Fruit fly (Drosophila melanogaster) whole organism, embryonic: Measurements from ENCODE around the gene RpS30.

ENCODE experiments used
- Asciz ChIP-seq: fragments of 200-800 bp; sonication (Bioruptor generic); optimal IDR thresholded peaks from 2 replicates; lab custom pipeline; 2017; ENCODE audit warnings: missing biosample characterization, mild to moderate bottlenecking, missing genetic modification characterization, missing genetic modification reagents
- BEAF-32 ChIP-seq: fragments of 200-800 bp; sonication (Bioruptor generic); optimal IDR thresholded peaks from 3 replicates; lab custom pipeline; 2017; ENCODE audit warnings: missing biosample characterization, missing genetic modification characterization, mild to moderate bottlenecking, moderate library complexity, missing genetic modification reagents
- Bteb2 ChIP-seq: fragments of 200-800 bp; sonication (Bioruptor generic); optimal IDR thresholded peaks from 2 replicates; lab custom pipeline; 2016; ENCODE audit warnings: missing biosample characterization, missing genetic modification characterization
- CG10147 ChIP-seq: fragments of 200-800 bp; sonication (Bioruptor generic); optimal IDR thresholded peaks from 2 replicates; lab custom pipeline; 2019; ENCODE audit warnings: missing biosample characterization, mild to moderate bottlenecking, missing genetic modification characterization, moderate library complexity
- CG10959 ChIP-seq: fragments of 200-800 bp; sonication (Bioruptor generic); IDR thresholded peaks from 2 replicates; pipeline ENCODE4 v1.3.6; 2022; ENCODE audit warnings: missing biosample characterization, missing genetic modification characterization
- CG11398 ChIP-seq: fragments of 200-800 bp; sonication (Bioruptor generic); optimal IDR thresholded peaks from 2 replicates; lab custom pipeline; 2016; ENCODE audit warnings: missing biosample characterization, missing genetic modification characterization
- CG11723 ChIP-seq: fragments of 200-800 bp; sonication (Bioruptor generic); optimal IDR thresholded peaks from 2 replicates; lab custom pipeline; 2017; ENCODE audit warnings: missing biosample characterization, mild to moderate bottlenecking, missing genetic modification characterization
- CG12071 ChIP-seq: fragments of 200-800 bp; sonication (Bioruptor generic); optimal IDR thresholded peaks from 3 replicates; lab custom pipeline; 2018; ENCODE audit warnings: missing biosample characterization, mild to moderate bottlenecking, missing genetic modification characterization
- CG13424 ChIP-seq: fragments of 200-800 bp; sonication (Bioruptor generic); optimal IDR thresholded peaks from 2 replicates; lab custom pipeline; 2019; ENCODE audit warnings: missing biosample characterization, mild to moderate bottlenecking, missing genetic modification characterization, moderate library complexity
- CG13775 ChIP-seq: fragments of 200-800 bp; sonication (Bioruptor generic); optimal IDR thresholded peaks from 3 replicates; lab custom pipeline; 2017; ENCODE audit warnings: missing biosample characterization, mild to moderate bottlenecking, missing genetic modification characterization
- CG1647 ChIP-seq: fragments of 200-800 bp; sonication (Bioruptor generic); optimal IDR thresholded peaks from 3 replicates; lab custom pipeline; 2016; ENCODE audit warnings: missing biosample characterization, missing genetic modification characterization
- CG16863 ChIP-seq: fragments of 200-800 bp; sonication (Bioruptor generic); optimal IDR thresholded peaks from 3 replicates; lab custom pipeline; 2016; ENCODE audit warnings: missing biosample characterization, missing genetic modification characterization
- CG18011 ChIP-seq: fragments of 200-800 bp; sonication (Bioruptor generic); optimal IDR thresholded peaks from 2 replicates; lab custom pipeline; 2017; ENCODE audit warnings: missing biosample characterization, missing genetic modification characterization, mild to moderate bottlenecking, moderate library complexity, missing genotype
- CG18619 ChIP-seq: fragments of 200-800 bp; sonication (Bioruptor generic); optimal IDR thresholded peaks from 3 replicates; lab custom pipeline; 2017; ENCODE audit warnings: missing biosample characterization, mild to moderate bottlenecking, missing genetic modification characterization
- CG2202 ChIP-seq: fragments of 200-800 bp; sonication (Bioruptor generic); optimal IDR thresholded peaks from 2 replicates; lab custom pipeline; 2018; ENCODE audit warnings: missing biosample characterization, mild to moderate bottlenecking, missing genetic modification characterization
- CG31224 ChIP-seq: fragments of 200-800 bp; sonication (Bioruptor generic); IDR thresholded peaks from 2 replicates; pipeline ENCODE4 v1.3.6; 2022; ENCODE audit warnings: missing biosample characterization, missing genetic modification characterization
- CG32767 ChIP-seq: fragments of 200-800 bp; sonication (Bioruptor generic); IDR thresholded peaks from 2 replicates; pipeline ENCODE4 v1.3.6; 2022; ENCODE audit warnings: missing biosample characterization, missing genetic modification characterization
- CG34376 ChIP-seq: fragments of 200-800 bp; sonication (Bioruptor generic); optimal IDR thresholded peaks from 2 replicates; lab custom pipeline; 2018; ENCODE audit warnings: missing biosample characterization, mild to moderate bottlenecking, missing genetic modification characterization
- CG3838 ChIP-seq: fragments of 200-800 bp; sonication (Bioruptor generic); optimal IDR thresholded peaks from 3 replicates; lab custom pipeline; 2016; ENCODE audit warnings: missing biosample characterization, missing genetic modification characterization
- CG4328 ChIP-seq: fragments of 200-800 bp; sonication (Bioruptor generic); optimal IDR thresholded peaks from 3 replicates; lab custom pipeline; 2017; ENCODE audit warnings: missing biosample characterization, missing genetic modification reagents, missing genetic modification characterization
- CG6272 ChIP-seq: fragments of 200-800 bp; sonication (Bioruptor generic); IDR thresholded peaks from 2 replicates; pipeline ENCODE4 v1.3.6; 2022; ENCODE audit warnings: missing biosample characterization, missing genetic modification characterization
- CG7372 ChIP-seq: fragments of 200-800 bp; sonication (Bioruptor generic); IDR thresholded peaks from 2 replicates; pipeline ENCODE4 v1.3.6; 2022; ENCODE audit warnings: missing biosample characterization, missing genetic modification characterization
- CG9215 ChIP-seq: fragments of 200-800 bp; sonication (Bioruptor generic); IDR thresholded peaks from 2 replicates; pipeline ENCODE4 v1.3.6; 2022; ENCODE audit warnings: missing biosample characterization, missing genetic modification characterization
- D ChIP-seq, 2 experiments: fragments of 200-800 bp in 1 of 2; fragments of >200 bp in 1 of 2; sonication (Bioruptor generic) in 1 of 2; optimal IDR thresholded peaks; 2 replicates in 1 of 2; 3 replicates in 1 of 2; lab custom pipeline; 2017; ENCODE audit warnings: mild to moderate bottlenecking in 1 of 2, missing biosample characterization in 1 of 2, missing genetic modification characterization in 1 of 2, missing genetic modification reagents in 1 of 2
- Dp ChIP-seq: fragments of 200-800 bp; sonication (Bioruptor generic); optimal IDR thresholded peaks from 2 replicates; lab custom pipeline; 2018; ENCODE audit warnings: missing biosample characterization, mild to moderate bottlenecking, missing genetic modification characterization, moderate library complexity
- Dref ChIP-seq: fragments of 200-800 bp; sonication (Bioruptor generic); IDR thresholded peaks from 2 replicates; pipeline ENCODE4 v1.3.6; 2022; ENCODE audit warnings: missing biosample characterization, missing genetic modification characterization
- Ets97D ChIP-seq: fragments of 200-800 bp; sonication (Bioruptor generic); optimal IDR thresholded peaks from 3 replicates; lab custom pipeline; 2016; ENCODE audit warnings: missing biosample characterization, missing genetic modification characterization
- Gug ChIP-seq: fragments of 200-800 bp; sonication (Bioruptor generic); IDR thresholded peaks from 4 replicates; pipeline ENCODE4 v1.3.6; 2022; ENCODE audit warnings: missing biosample characterization, missing genetic modification characterization
- Hr78 ChIP-seq, 2 experiments: fragments of 200-800 bp in 1 of 2; fragments of >200 bp in 1 of 2; sonication (Bioruptor generic) in 1 of 2; optimal IDR thresholded peaks; 2 replicates each; lab custom pipeline; 2017 to 2019; ENCODE audit warnings: missing biosample characterization in 2 of 2, missing genetic modification characterization in 2 of 2, mild to moderate bottlenecking in 1 of 2, moderate library complexity in 1 of 2
- bbx ChIP-seq: fragments of 200-800 bp; sonication (Bioruptor generic); IDR thresholded peaks from 2 replicates; pipeline ENCODE4 v1.3.6; 2022; ENCODE audit warnings: missing biosample characterization, missing genetic modification characterization; ENCODE audit not compliant: partially characterized antibody
- ci ChIP-seq: fragments of 200-800 bp; sonication (Bioruptor generic); IDR thresholded peaks from 3 replicates; pipeline ENCODE4 v1.3.6; 2022; ENCODE audit warnings: missing biosample characterization, missing genetic modification characterization
- fd102C ChIP-seq: fragments of 200-800 bp; sonication (Bioruptor generic); optimal IDR thresholded peaks from 2 replicates; lab custom pipeline; 2018; ENCODE audit warnings: missing biosample characterization, mild to moderate bottlenecking, missing genetic modification characterization, moderate library complexity
- grau ChIP-seq: fragments of 200-800 bp; optimal IDR thresholded peaks from 3 replicates; lab custom pipeline; 2019; ENCODE audit warnings: missing biosample characterization, mild to moderate bottlenecking, missing genetic modification characterization, moderate library complexity
- ham ChIP-seq: fragments of 200-800 bp; sonication (Bioruptor generic); IDR thresholded peaks from 2 replicates; pipeline ENCODE4 v1.3.6; 2022; ENCODE audit warnings: missing biosample characterization, missing genetic modification characterization
- her ChIP-seq: fragments of 200-800 bp; sonication (Bioruptor generic); optimal IDR thresholded peaks from 2 replicates; lab custom pipeline; 2016; ENCODE audit warnings: missing biosample characterization, missing genetic modification characterization
- ind ChIP-seq: fragments of 200-800 bp; sonication (Bioruptor generic); optimal IDR thresholded peaks from 3 replicates; lab custom pipeline; 2016; ENCODE audit warnings: missing biosample characterization, missing genetic modification characterization
- mam ChIP-seq: fragments of 200-800 bp; sonication (Bioruptor generic); optimal IDR thresholded peaks from 3 replicates; lab custom pipeline; 2016; ENCODE audit warnings: missing biosample characterization, missing genetic modification characterization
- oc ChIP-seq: fragments of 200-800 bp; sonication (Bioruptor generic); optimal IDR thresholded peaks from 2 replicates; lab custom pipeline; 2018; ENCODE audit warnings: missing biosample characterization, mild to moderate bottlenecking, missing genetic modification characterization, moderate library complexity
- odd ChIP-seq: fragments of 200-800 bp; sonication (Bioruptor generic); optimal IDR thresholded peaks from 2 replicates; lab custom pipeline; 2017; ENCODE audit warnings: missing biosample characterization, mild to moderate bottlenecking, missing genetic modification characterization
- slbo ChIP-seq: fragments of 200-800 bp; sonication (Bioruptor generic); IDR thresholded peaks from 2 replicates; pipeline ENCODE4 v1.3.6; 2022; ENCODE audit warnings: missing biosample characterization, missing genetic modification characterization
- slp2 ChIP-seq: fragments of 200-800 bp; sonication (Bioruptor generic); optimal IDR thresholded peaks from 2 replicates; lab custom pipeline; 2016; ENCODE audit warnings: missing biosample characterization, missing genetic modification characterization
- ssp ChIP-seq: fragments of 200-800 bp; sonication (Bioruptor generic); IDR thresholded peaks from 2 replicates; pipeline ENCODE4 v1.3.6; 2022; ENCODE audit warnings: missing biosample characterization, missing genetic modification characterization
- stc ChIP-seq: fragments of 200-800 bp; sonication (Bioruptor generic); IDR thresholded peaks from 2 replicates; pipeline ENCODE4 v1.3.6; 2022; ENCODE audit warnings: missing biosample characterization, missing genetic modification characterization
- stwl ChIP-seq: fragments of 200-800 bp; sonication (Bioruptor generic); optimal IDR thresholded peaks from 3 replicates; lab custom pipeline; 2018; ENCODE audit warnings: missing biosample characterization, mild to moderate bottlenecking, missing genetic modification characterization, moderate library complexity
- usp ChIP-seq: fragments of >200 bp; optimal IDR thresholded peaks from 2 replicates; lab custom pipeline; 2017; ENCODE audit warnings: missing biosample characterization, missing genetic modification characterization
- z ChIP-seq: fragments of 200-800 bp; sonication (Bioruptor generic); IDR thresholded peaks from 3 replicates; pipeline ENCODE4 v1.3.6; 2022; ENCODE audit warnings: missing biosample characterization, missing genetic modification characterization

Gene RpS30

DNA sequence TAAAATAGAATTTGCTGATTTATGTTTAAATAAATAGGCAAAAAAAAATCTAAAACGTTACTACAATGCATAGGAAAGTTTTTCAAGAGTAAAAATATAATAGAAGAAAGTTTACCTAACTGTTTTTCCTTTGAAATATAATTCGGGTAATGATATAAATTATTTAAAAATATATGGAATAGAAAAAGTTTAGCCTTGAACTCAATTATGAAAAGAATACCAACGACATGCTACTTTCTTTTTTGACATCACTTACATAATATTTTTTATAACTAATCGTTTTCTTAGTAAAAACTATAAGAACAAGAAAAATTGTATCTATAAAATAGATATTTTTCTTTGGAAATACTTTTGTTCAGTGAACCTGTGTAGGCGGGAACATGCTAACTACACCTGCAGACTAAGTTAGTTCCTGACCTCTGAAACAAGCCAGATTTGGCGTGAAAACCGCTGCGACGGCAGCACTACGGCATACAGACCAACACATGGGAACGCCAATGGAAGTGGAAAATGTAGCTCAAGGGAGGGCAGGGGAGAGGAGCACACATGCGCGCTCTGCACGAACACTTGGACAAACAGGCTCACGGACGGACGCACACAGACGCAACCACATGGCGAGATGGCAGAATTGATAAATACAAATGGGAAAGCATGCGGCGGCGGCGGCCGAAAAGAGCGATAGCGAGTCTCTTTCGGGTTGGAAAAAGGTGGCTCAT lies 20.7 kb upstream of the RpS30 start (continued):
- TF ChIP-seq ham (GFP tag; lab: Robert Waterston, UW) (no peak), CG11398 (GFP tag; lab: Kevin White, UChicago) (no peak), Dref (GFP tag; lab: Robert Waterston, UW) (no peak)

dm6 chr3R:20830153-20830695 lies 20.1 kb upstream of the RpS30 start, which contains the start of gene Adss:
TSS of gene Adss (minus strand) at chr3R:20830580.
- TF ChIP-seq ind (GFP tag; lab: Kevin White, UChicago) (no peak), CG13424 (tag; lab: Kevin White, UChicago) (no peak), CG34376 (GFP tag; lab: Kevin White, UChicago) (peak; percentile 72), usp (no peak), BEAF-32 (GFP tag; lab: Kevin White, UChicago) (peak; percentile 21), her (GFP tag; lab: Kevin White, UChicago) (peak; percentile 59), oc (tag; lab: Kevin White, UChicago) (no peak), D (optimal IDR thresholded peaks at IDR 0.05; lab: Kevin White, UChicago) (peak; percentile 62), D (GFP tag; optimal IDR thresholded peaks at IDR 0.05; lab: Kevin White, UChicago) (no peak), grau (tag; lab: Kevin White, UChicago) (peak; percentile 13), CG31224 (GFP tag; lab: Robert Waterston, UW) (no peak), CG2202 (tag; lab: Kevin White, UChicago) (no peak), Hr78 (GFP tag; optimal IDR thresholded peaks at IDR 0.05; lab: Kevin White, UChicago) (no peak), mam (GFP tag; lab: Kevin White, UChicago) (peak; percentile 10), CG3838 (GFP tag; lab: Kevin White, UChicago) (no peak), slp2 (GFP tag; lab: Kevin White, UChicago) (no peak), z (0 out of 3 replicates have a peak, but pooled peaks have one; percentile 31), CG6272 (0 out of 2 replicates have a peak, but pooled peaks have one; percentile 8), CG32767 (GFP tag; lab: Robert Waterston, UW) (0 out of 2 replicates have a peak, but pooled peaks have one; percentile 14), CG9215 (no peak), ci (GFP tag; lab: Robert Waterston, UW) (peak; percentile 74; the same call in 2 of the 3 replicates), slbo (GFP tag; lab: Robert Waterston, UW) (peak; percentile 54), CG11723 (no peak), bbx (peak; percentile 32; the same call in 1 of the 2 replicates), CG4328 (no peak), Asciz (GFP tag; lab: Kevin White, UChicago) (no peak), fd102C (GFP tag; lab: Kevin White, UChicago) (no peak), CG18011 (GFP tag; lab: Kevin White, UChicago) (no peak), CG7372 (GFP tag; lab: Robert Waterston, UW) (0 out of 2 replicates have a peak, but pooled peaks have one; percentile 35), CG16863 (GFP tag; lab: Kevin White, UChicago) (peak; percentile 18), CG12071 (GFP tag; lab: Kevin White, UChicago) (peak; percentile 43), odd (GFP tag; lab: Kevin White, UChicago) (no peak), CG10147 (GFP tag; lab: Kevin White, UChicago) (no peak), stc (GFP tag; lab: Robert Waterston, UW) (no peak), stwl (tag; lab: Kevin White, UChicago) (peak; percentile 47), Dp (peak; percentile 22), CG10959 (GFP tag; lab: Robert Waterston, UW) (no peak), CG1647 (GFP tag; lab: Kevin White, UChicago) (peak; percentile 32), CG18619 (GFP tag; lab: Kevin White, UChicago) (no peak), CG13775 (peak; percentile 7), Gug (GFP tag; lab: Robert Waterston, UW) (peak; percentile 35; the same call in 1 of the 4 replicates), ssp (GFP tag; lab: Robert Waterston, UW) (no peak), Bteb2 (GFP tag; lab: Kevin White, UChicago) (no peak), Ets97D (GFP tag; lab: Kevin White, UChicago) (peak; percentile 50)
